Fruit fly (Drosophila melanogaster): Measurements from ENCODE around the gene Atet.

dm6 chr2L:4295653-4296052, 38.1 kb upstream of the Atet start:
- no peak for TF ChIP-seq Mnt (GFP tag; optimal IDR thresholded peaks at IDR 0.05)
- TF ChIP-seq Hr96 (GFP tag; optimal IDR thresholded peaks at IDR 0.05) = no peak
